Fruit fly (Drosophila melanogaster): ENCODE results near the gene Smyd3.

Smyd3 gene

DNA sequence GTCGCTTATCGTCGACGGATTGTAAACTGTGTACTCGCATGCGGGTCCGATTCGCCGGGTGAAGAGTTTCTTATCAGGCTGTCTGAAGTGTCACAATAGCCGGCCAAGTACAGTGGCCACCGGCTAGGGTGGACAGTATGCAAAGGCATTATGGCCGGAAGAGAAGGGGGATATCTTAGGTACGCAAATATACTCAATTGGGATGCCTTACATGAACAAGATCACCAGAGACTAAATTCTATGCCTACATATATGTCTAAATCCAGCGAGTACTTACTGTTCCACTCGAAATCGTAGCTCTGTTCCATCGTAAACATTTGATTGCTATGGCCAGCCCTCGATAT lies 15.0 kb downstream of the Smyd3 start (continued):
- peak; percentile 92 for TF ChIP-seq bcd (GFP tag; optimal IDR thresholded peaks at IDR 0.05)
- peak; percentile 96 for TF ChIP-seq CG12071 (GFP tag; optimal IDR thresholded peaks at IDR 0.05)
- TF ChIP-seq ttk (GFP tag; IDR thresholded peaks at IDR 0.05): peak; percentile 95
- peak; percentile 93 for TF ChIP-seq Mrtf (GFP tag; IDR thresholded peaks at IDR 0.05)
- TF ChIP-seq odd (GFP tag; optimal IDR thresholded peaks at IDR 0.05): peak; percentile 67
- peak; percentile 94 for TF ChIP-seq Taf1 (GFP tag; IDR thresholded peaks at IDR 0.05)
- TF ChIP-seq zfh2 (GFP tag; optimal IDR thresholded peaks at IDR 0.05): peak; percentile 93
- TF ChIP-seq Antp (GFP tag; optimal IDR thresholded peaks at IDR 0.05): peak; percentile 97
- peak; percentile 87 for TF ChIP-seq gem (tag; optimal IDR thresholded peaks at IDR 0.05)
- peak; percentile 29 for TF ChIP-seq gsb-n (tag; optimal IDR thresholded peaks at IDR 0.05)
- peak; percentile 78 for TF ChIP-seq dati (GFP tag; IDR thresholded peaks at IDR 0.05)
- TF ChIP-seq jigr1 (GFP tag; IDR thresholded peaks at IDR 0.05): peak; percentile 90
- TF ChIP-seq Adf1 (GFP tag; IDR thresholded peaks at IDR 0.05): peak; percentile 85
- TF ChIP-seq bsh (GFP tag; optimal IDR thresholded peaks at IDR 0.05): peak; percentile 48 to 78
- TF ChIP-seq gce (GFP tag; IDR thresholded peaks at IDR 0.05): peak; percentile 94
- TF ChIP-seq CG13123 (GFP tag; optimal IDR thresholded peaks at IDR 0.05): peak; percentile 80
- TF ChIP-seq CG17328 (GFP tag; IDR thresholded peaks at IDR 0.05): peak; percentile 90
- TF ChIP-seq CG11093 (GFP tag; IDR thresholded peaks at IDR 0.05): peak; percentile 93
- TF ChIP-seq CG8944 (GFP tag; optimal IDR thresholded peaks at IDR 0.05): peak; percentile 91
- TF ChIP-seq Hmx (GFP tag; optimal IDR thresholded peaks at IDR 0.05): peak; percentile 78
- peak; percentile 55 for TF ChIP-seq CG4282 (GFP tag; optimal IDR thresholded peaks at IDR 0.05)
- no peak for TF ChIP-seq CG13287 (GFP tag; IDR thresholded peaks at IDR 0.05; ENCODE audit: partially characterized antibody)
- TF ChIP-seq Dek (tag; optimal IDR thresholded peaks at IDR 0.05): peak; percentile 89
- TF ChIP-seq CG7372 (GFP tag; IDR thresholded peaks at IDR 0.05): peak; percentile 91
- peak; percentile 86 for TF ChIP-seq ssp (GFP tag; IDR thresholded peaks at IDR 0.05)
- peak; percentile 86 for TF ChIP-seq danr (GFP tag; IDR thresholded peaks at IDR 0.05)
- peak; percentile 39 for TF ChIP-seq ftz-f1 (GFP tag; optimal IDR thresholded peaks at IDR 0.05)
- peak; percentile 38 for TF ChIP-seq sima (GFP tag; optimal IDR thresholded peaks at IDR 0.05)
- no peak for TF ChIP-seq hbn (GFP tag; IDR thresholded peaks at IDR 0.05; ENCODE audit: partially characterized antibody)
- peak; percentile 73 for TF ChIP-seq sd (tag; optimal IDR thresholded peaks at IDR 0.05)
- peak; percentile 77 for TF ChIP-seq Ssrp (tag; optimal IDR thresholded peaks at IDR 0.05)
- TF ChIP-seq stwl (tag; optimal IDR thresholded peaks at IDR 0.05): no peak
- peak; percentile 88 for TF ChIP-seq CG4820 (GFP tag; optimal IDR thresholded peaks at IDR 0.05)
- peak; percentile 80 for TF ChIP-seq phol (tag; optimal IDR thresholded peaks at IDR 0.05)
- TF ChIP-seq CG15073 (GFP tag; optimal IDR thresholded peaks at IDR 0.05): peak; percentile 60
- TF ChIP-seq CG30403 (GFP tag; optimal IDR thresholded peaks at IDR 0.05): peak; percentile 90
- peak; percentile 89 for TF ChIP-seq org-1 (GFP tag; optimal IDR thresholded peaks at IDR 0.05)
- TF ChIP-seq chm (GFP tag; IDR thresholded peaks at IDR 0.05): peak; percentile 86; the same call in 1 of the 2 replicates
- TF ChIP-seq CG17359 (tag; optimal IDR thresholded peaks at IDR 0.05): peak; percentile 92
- TF ChIP-seq CG7271 (tag; optimal IDR thresholded peaks at IDR 0.05): no peak
- TF ChIP-seq bab2 (GFP tag; optimal IDR thresholded peaks at IDR 0.05): peak; percentile 90
- peak; percentile 50 for TF ChIP-seq nom (GFP tag; optimal IDR thresholded peaks at IDR 0.05)
- TF ChIP-seq CG10267 (tag; optimal IDR thresholded peaks at IDR 0.05): peak; percentile 60
- TF ChIP-seq Fer2 (tag; optimal IDR thresholded peaks at IDR 0.05): peak; percentile 52
- TF ChIP-seq Dp (GFP tag; optimal IDR thresholded peaks at IDR 0.05): no peak
- TF ChIP-seq ranshi (GFP tag; IDR thresholded peaks at IDR 0.05): peak; percentile 95
- TF ChIP-seq CG4424 (GFP tag; optimal IDR thresholded peaks at IDR 0.05): peak; percentile 84
- TF ChIP-seq Dref (GFP tag; IDR thresholded peaks at IDR 0.05): peak; percentile 40
- TF ChIP-seq run (tag; optimal IDR thresholded peaks at IDR 0.05): peak; percentile 66
- TF ChIP-seq CG9727 (GFP tag; optimal IDR thresholded peaks at IDR 0.05): peak; percentile 87
- TF ChIP-seq Nf-YB (GFP tag; optimal IDR thresholded peaks at IDR 0.05): peak; percentile 56
- TF ChIP-seq so (GFP tag; IDR thresholded peaks at IDR 0.05): peak; percentile 94
